Comparison of ENCODE assay signal across 1 fruit fly cellular context in the genomic region with DNA sequence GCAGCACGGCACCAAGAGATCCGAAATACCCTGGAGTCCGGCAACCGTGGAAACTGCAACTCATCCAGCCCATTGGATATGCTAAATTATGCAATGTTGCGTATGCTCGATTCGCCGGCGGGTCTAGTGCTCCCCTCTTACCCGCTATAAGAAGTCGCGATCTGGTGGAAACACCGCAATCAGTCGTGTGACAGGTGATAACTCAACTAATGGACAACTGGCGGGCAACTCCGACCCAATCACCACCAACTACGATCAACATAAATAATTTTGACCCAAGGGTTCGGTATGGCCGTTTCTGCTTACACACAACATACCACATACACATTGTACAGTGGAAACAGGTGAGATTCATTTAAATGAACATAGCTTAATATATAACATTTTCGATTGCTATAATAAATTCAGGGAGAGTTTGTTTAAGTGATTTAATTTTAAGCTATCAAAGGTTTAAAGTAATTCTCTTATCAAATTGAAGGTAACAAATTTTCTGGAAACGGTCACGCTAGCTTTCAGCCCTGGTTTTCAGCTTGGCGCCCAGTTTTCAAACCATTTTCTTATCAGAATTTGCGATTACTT.
A peak's percentile ranks its signal among the peaks of the same experiment; 100 is the strongest.
TF ChIP-seq lines count a peak whose summit lies in the region.

A gene (minus strand): TSS at position 282 of the 579 bp plus-strand sequence.

TF ChIP-seq in whole organism, embryonic, 481 proteins besides CTCF, POLR2A, EP300 and RAD21 (continued from another document):
- TF ChIP-seq Pdp1 (GFP tag; optimal IDR thresholded peaks at IDR 0.05; lab: Kevin White, UChicago) (peak in 1 of 2 experiments; percentile 93), hkb (optimal IDR thresholded peaks at IDR 0.05; lab: Kevin White, UChicago) (peak; percentile 11), hkb (GFP tag; IDR thresholded peaks at IDR 0.05; lab: Robert Waterston, UW) (no peak), HLH4C (GFP tag; IDR thresholded peaks at IDR 0.05; lab: Robert Waterston, UW; ENCODE audit: partially characterized antibody) (no peak), Hsf (GFP tag; optimal IDR thresholded peaks at IDR 0.05; lab: Kevin White, UChicago) (peak; percentile 25), Hr3 (GFP tag; optimal IDR thresholded peaks at IDR 0.05; lab: Kevin White, UChicago) (no peak), crp (GFP tag; optimal IDR thresholded peaks at IDR 0.05; lab: Kevin White, UChicago) (peak in 1 of 2 experiments; percentile 32), org-1 (GFP tag; optimal IDR thresholded peaks at IDR 0.05; lab: Kevin White, UChicago) (no peak), h (optimal IDR thresholded peaks at IDR 0.05; lab: Kevin White, UChicago) (no peak), CG2116 (GFP tag; optimal IDR thresholded peaks at IDR 0.05; lab: Kevin White, UChicago) (peak; percentile 61), salm (tag; optimal IDR thresholded peaks at IDR 0.05; lab: Kevin White, UChicago) (no peak), rib (GFP tag; IDR thresholded peaks at IDR 0.05; lab: Robert Waterston, UW) (no peak), CG14860 (GFP tag; IDR thresholded peaks at IDR 0.05; lab: Robert Waterston, UW; ENCODE audit: partially characterized antibody) (no peak), ttk (GFP tag; IDR thresholded peaks at IDR 0.05; lab: Robert Waterston, UW) (no peak), Nf-YB (GFP tag; optimal IDR thresholded peaks at IDR 0.05; lab: Kevin White, UChicago) (peak; percentile 34), CG4617 (GFP tag; optimal IDR thresholded peaks at IDR 0.05; lab: Kevin White, UChicago; ENCODE audit: borderline replicate concordance) (peak; percentile 30), fd102C (GFP tag; optimal IDR thresholded peaks at IDR 0.05; lab: Kevin White, UChicago) (no peak), CG16813 (GFP tag; IDR thresholded peaks at IDR 0.05; lab: Robert Waterston, UW; ENCODE audit: partially characterized antibody) (peak; percentile 23; the same call in 1 of the 3 replicates), maf-S (GFP tag; optimal IDR thresholded peaks at IDR 0.05; lab: Kevin White, UChicago) (no peak), wdn (GFP tag; IDR thresholded peaks at IDR 0.05; lab: Robert Waterston, UW) (no peak), gsb-n (tag; optimal IDR thresholded peaks at IDR 0.05; lab: Kevin White, UChicago) (peak; percentile 40), ems (GFP tag; optimal IDR thresholded peaks at IDR 0.05; lab: Kevin White, UChicago) (peak; percentile 14), CG16863 (GFP tag; optimal IDR thresholded peaks at IDR 0.05; lab: Kevin White, UChicago) (no peak), Hmr (GFP tag; optimal IDR thresholded peaks at IDR 0.05; lab: Kevin White, UChicago) (peak; percentile 8), E2f2 (GFP tag; IDR thresholded peaks at IDR 0.05; lab: Robert Waterston, UW) (peak; percentile 97), CG9797 (GFP tag; optimal IDR thresholded peaks at IDR 0.05; lab: Kevin White, UChicago) (peak; percentile 92), Xrp1 (GFP tag; IDR thresholded peaks at IDR 0.05; lab: Robert Waterston, UW) (no peak), CG6813 (GFP tag; optimal IDR thresholded peaks at IDR 0.05; lab: Kevin White, UChicago) (no peak), twi (tag; optimal IDR thresholded peaks at IDR 0.05; lab: Kevin White, UChicago) (no peak), CG32772 (GFP tag; IDR thresholded peaks at IDR 0.05; lab: Robert Waterston, UW) (no peak), peb (GFP tag; IDR thresholded peaks at IDR 0.05; lab: Robert Waterston, UW) (no peak), exex (tag; optimal IDR thresholded peaks at IDR 0.05; lab: Kevin White, UChicago) (peak; percentile 13), CG10366 (GFP tag; IDR thresholded peaks at IDR 0.05; lab: Robert Waterston, UW) (no peak), CG10654 (GFP tag; optimal IDR thresholded peaks at IDR 0.05; lab: Kevin White, UChicago) (no peak), CG9609 (GFP tag; optimal IDR thresholded peaks at IDR 0.05; lab: Kevin White, UChicago) (no peak), Aef1 (GFP tag; IDR thresholded peaks at IDR 0.05; lab: Robert Waterston, UW) (no peak), stwl (tag; optimal IDR thresholded peaks at IDR 0.05; lab: Kevin White, UChicago) (peak; percentile 52), gcm2 (GFP tag; optimal IDR thresholded peaks at IDR 0.05; lab: Kevin White, UChicago) (no peak), CG5180 (GFP tag; optimal IDR thresholded peaks at IDR 0.05; lab: Kevin White, UChicago) (no peak), CG3847 (GFP tag; IDR thresholded peaks at IDR 0.05; lab: Robert Waterston, UW) (no peak; the same call in 1 of the 2 replicates), CG17568 (GFP tag; optimal IDR thresholded peaks at IDR 0.05; lab: Kevin White, UChicago) (no peak), CG12071 (GFP tag; optimal IDR thresholded peaks at IDR 0.05; lab: Kevin White, UChicago) (no peak), Hey (tag; optimal IDR thresholded peaks at IDR 0.05; lab: Kevin White, UChicago) (no peak), da (GFP tag; optimal IDR thresholded peaks at IDR 0.05; lab: Kevin White, UChicago) (no peak), grn (GFP tag; optimal IDR thresholded peaks at IDR 0.05; lab: Kevin White, UChicago) (no peak), CG8089 (GFP tag; optimal IDR thresholded peaks at IDR 0.05; lab: Kevin White, UChicago) (no peak), CG15269 (tag; optimal IDR thresholded peaks at IDR 0.05; lab: Kevin White, UChicago) (no peak), Abd-B (GFP tag; optimal IDR thresholded peaks at IDR 0.05; lab: Kevin White, UChicago) (no peak), stc (GFP tag; IDR thresholded peaks at IDR 0.05; lab: Robert Waterston, UW) (no peak), CG14710 (tag; optimal IDR thresholded peaks at IDR 0.05; lab: Kevin White, UChicago) (peak; percentile 80), amos (GFP tag; IDR thresholded peaks at IDR 0.05; lab: Robert Waterston, UW; ENCODE audit: partially characterized antibody) (no peak), lilli (GFP tag; optimal IDR thresholded peaks at IDR 0.05; lab: Kevin White, UChicago) (peak; percentile 43), ftz-f1 (GFP tag; optimal IDR thresholded peaks at IDR 0.05; lab: Kevin White, UChicago) (peak; percentile 36), HmgD (GFP tag; optimal IDR thresholded peaks at IDR 0.05; lab: Kevin White, UChicago) (no peak), Dip3 (GFP tag; optimal IDR thresholded peaks at IDR 0.05; lab: Kevin White, UChicago) (no peak), sens (GFP tag; lab: Kevin White, UChicago) (peak; percentile 83), Ravus (GFP tag; IDR thresholded peaks at IDR 0.05; lab: Robert Waterston, UW) (no peak), CG17912 (GFP tag; optimal IDR thresholded peaks at IDR 0.05; lab: Kevin White, UChicago) (no peak), dan (GFP tag; IDR thresholded peaks at IDR 0.05; lab: Robert Waterston, UW) (no peak), HLHmδ (GFP tag; optimal IDR thresholded peaks at IDR 0.05; lab: Kevin White, UChicago) (no peak), Side (GFP tag; optimal IDR thresholded peaks at IDR 0.05; lab: Kevin White, UChicago) (no peak), z (GFP tag; IDR thresholded peaks at IDR 0.05; lab: Robert Waterston, UW) (0 out of 3 replicates have a peak, but pooled peaks have one; percentile 28)
